Worm (Caenorhabditis elegans) whole organism, L1 larva: ENCODE data around the gene F56D6.14.
"Not testable (repeated sequence)": the region's sequence is repeated elsewhere in the genome, so short reads cannot be mapped to it uniquely, and the experiment has no call there.

ENCODE experiments used
- ama-1 ChIP-seq: fragments of 150-350 bp; optimal IDR thresholded peaks from 2 replicates; lab custom pipeline; 2014
- nhr-237 ChIP-seq: fragments of 150-350 bp; optimal IDR thresholded peaks from 2 replicates; lab custom pipeline; 2014; ENCODE audit warnings: missing biosample characterization, missing genetic modification characterization
- nhr-77 ChIP-seq: fragments of 150-350 bp; optimal IDR thresholded peaks from 2 replicates; lab custom pipeline; 2014; ENCODE audit warnings: missing biosample characterization, missing genetic modification characterization
- ztf-11 ChIP-seq, 2 experiments: sonication (generic microtip); optimal IDR thresholded peaks; 2 replicates each; lab custom pipeline; 2016 to 2017; ENCODE audit warnings: missing genetic modification characterization in 2 of 2, missing biosample characterization in 1 of 2, missing compliant biosample characterization in 1 of 2

DNA sequence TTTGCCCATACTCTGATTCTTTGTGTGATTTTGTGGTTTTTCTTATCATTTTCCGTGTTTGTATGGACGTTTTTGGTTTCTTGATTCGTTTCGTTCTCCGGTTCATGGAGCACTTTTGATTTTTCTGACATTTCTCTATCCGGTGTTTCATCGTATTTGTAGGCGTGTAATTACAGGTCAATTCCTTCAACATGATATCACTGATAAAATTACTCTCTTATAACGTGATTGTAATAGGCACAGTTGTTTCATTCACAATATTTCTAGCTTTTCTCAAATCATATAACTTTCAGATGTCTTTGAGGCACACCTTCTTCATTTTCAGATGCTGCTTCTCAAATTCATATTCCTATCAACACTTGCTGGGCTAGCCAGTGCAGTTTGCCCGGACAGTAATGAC is 14.9 kb downstream of the F56D6.14 start, which contains the start of gene clec-70:
- not testable (repeated sequence) for TF ChIP-seq nhr-237 (tag; lab: Kevin White, UChicago); ama-1 (lab: Kevin White, UChicago); nhr-77 (tag; lab: Kevin White, UChicago); ztf-11 (tag; optimal IDR thresholded peaks at IDR 0.05; lab: Kevin White, UChicago)
